Worm (Caenorhabditis elegans): ENCODE measurements around the gene tmem-258.

DNA sequence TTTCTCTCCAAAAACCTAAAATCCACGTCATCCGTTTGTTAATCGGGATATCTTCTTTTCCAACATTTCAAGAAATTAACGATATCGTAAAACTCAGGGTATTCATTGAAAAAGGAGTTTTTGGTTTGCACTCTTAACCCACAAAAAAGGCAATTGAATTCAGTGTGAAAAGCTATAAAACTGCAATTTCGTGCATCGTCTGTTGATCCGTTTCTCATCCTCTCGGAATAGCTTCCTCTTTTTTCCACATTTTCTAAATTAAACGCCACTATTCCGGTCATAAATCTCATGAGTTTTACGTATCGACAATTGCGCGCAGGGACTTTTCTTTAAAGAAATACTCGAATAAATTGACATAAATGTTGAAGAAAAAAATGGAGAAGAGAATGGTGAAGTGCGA, 49.2 kb downstream of the tmem-258 start:
- TF ChIP-seq zag-1 (tag; optimal IDR thresholded peaks at IDR 0.05) (no peak), daf-12 (tag; optimal IDR thresholded peaks at IDR 0.05) (no peak), pha-4 (tag; optimal IDR thresholded peaks at IDR 0.05) (no peak), nhr-28 (tag; optimal IDR thresholded peaks at IDR 0.05) (no peak)
